Worm (Caenorhabditis elegans): ENCODE results near the gene aat-6.
A peak's percentile ranks its signal among the peaks of the same experiment; 100 is the strongest.

DNA sequence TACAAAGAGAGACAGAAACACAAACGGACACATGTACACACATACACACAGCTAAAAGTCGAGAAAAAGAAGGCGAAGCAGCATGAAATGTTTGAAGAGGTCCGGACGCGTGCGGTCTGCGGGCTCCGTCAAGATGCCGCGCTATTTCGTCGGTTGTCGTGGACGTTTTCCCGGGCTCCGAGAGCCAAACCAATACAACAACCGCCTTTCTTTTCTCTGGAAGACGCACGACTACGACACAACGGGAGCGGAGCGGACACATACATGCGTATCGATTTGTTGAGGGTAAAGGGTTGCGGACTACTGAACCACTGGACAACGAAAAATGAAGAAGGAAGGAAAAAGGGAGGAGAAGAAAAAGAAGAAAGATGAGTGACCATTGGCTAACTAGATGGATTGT lies 25.1 kb downstream of the aat-6 start:
- TF ChIP-seq Y5F2A.4 (GFP tag; optimal IDR thresholded peaks at IDR 0.05): no peak
- TF ChIP-seq egl-43 (GFP tag; IDR thresholded peaks at IDR 0.05): 0 out of 2 replicates have a peak, but pooled peaks have one; percentile 55
- no peak for TF ChIP-seq zfp-3 (GFP tag; conservative IDR thresholded peaks at IDR 0.05)
- TF ChIP-seq nhr-77 (tag; optimal IDR thresholded peaks at IDR 0.05): no peak
- TF ChIP-seq daf-12 (tag; optimal IDR thresholded peaks at IDR 0.05): no peak
- no peak for TF ChIP-seq zip-2 (tag; optimal IDR thresholded peaks at IDR 0.05)
- no peak for TF ChIP-seq ceh-44 (GFP tag; IDR thresholded peaks at IDR 0.05)
- no peak for TF ChIP-seq nhr-11 (tag; optimal IDR thresholded peaks at IDR 0.05)
- TF ChIP-seq ceh-32 (tag; optimal IDR thresholded peaks at IDR 0.05; ENCODE audit: poor library complexity): no peak
- no peak for TF ChIP-seq nhr-6 (tag; optimal IDR thresholded peaks at IDR 0.05)
